Fruit fly (Drosophila melanogaster): ENCODE measurements around the gene CG3982.

Gene CG3982

dm6 chr3L:9383345-9384075, 33.7 kb downstream of the CG3982 start, which contains the start of gene Hsp27 (continued):
- peak; percentile 98 for TF ChIP-seq CG11247 (GFP tag; IDR thresholded peaks at IDR 0.05)
- peak; percentile 95 for TF ChIP-seq CG13123 (GFP tag; optimal IDR thresholded peaks at IDR 0.05)
- TF ChIP-seq cad (GFP tag; optimal IDR thresholded peaks at IDR 0.05) = no peak
- peak; percentile 96 for TF ChIP-seq CG7987 (GFP tag; optimal IDR thresholded peaks at IDR 0.05)
- TF ChIP-seq her (GFP tag; optimal IDR thresholded peaks at IDR 0.05) = peak; percentile 80
- TF ChIP-seq Hsf (GFP tag; optimal IDR thresholded peaks at IDR 0.05) = peak; percentile 97
- peak; percentile 99 for TF ChIP-seq CG2199 (GFP tag; IDR thresholded peaks at IDR 0.05)
- TF ChIP-seq CG7928 (GFP tag; optimal IDR thresholded peaks at IDR 0.05) = peak; percentile 82
- TF ChIP-seq CG14441 (GFP tag; IDR thresholded peaks at IDR 0.05) = peak; percentile 99
- TF ChIP-seq MTF-1 (GFP tag; optimal IDR thresholded peaks at IDR 0.05; ENCODE audit: borderline replicate concordance) = peak; percentile 94
- TF ChIP-seq tgo (GFP tag; IDR thresholded peaks at IDR 0.05) = peak; percentile 99
- TF ChIP-seq ase (GFP tag; IDR thresholded peaks at IDR 0.05) = peak; percentile 98
- peak; percentile 98 for TF ChIP-seq gce (GFP tag; IDR thresholded peaks at IDR 0.05)
- peak; percentile 97 for TF ChIP-seq HHEX (GFP tag; optimal IDR thresholded peaks at IDR 0.05)
- peak; percentile 99 for TF ChIP-seq sens (GFP tag)
- TF ChIP-seq luna (GFP tag; optimal IDR thresholded peaks at IDR 0.05) = peak; percentile 60
- peak; percentile 98 for TF ChIP-seq B-H1 (GFP tag; IDR thresholded peaks at IDR 0.05)
- TF ChIP-seq nmo (GFP tag; optimal IDR thresholded peaks at IDR 0.05) = peak; percentile 99
- TF ChIP-seq klu (GFP tag; IDR thresholded peaks at IDR 0.05) = peak; percentile 96
- peak; percentile 97 for TF ChIP-seq Taf1 (GFP tag; IDR thresholded peaks at IDR 0.05)
- TF ChIP-seq CG31224 (GFP tag; IDR thresholded peaks at IDR 0.05) = peak; percentile 96
- TF ChIP-seq phol (tag; optimal IDR thresholded peaks at IDR 0.05) = peak; percentile 98
- peak; percentile 61 for TF ChIP-seq CG14965 (GFP tag; optimal IDR thresholded peaks at IDR 0.05; ENCODE audit: borderline replicate concordance)
- peak; percentile 96 for TF ChIP-seq tap (tag; optimal IDR thresholded peaks at IDR 0.05)
- peak; percentile 96 for TF ChIP-seq CG33213 (GFP tag; optimal IDR thresholded peaks at IDR 0.05)
- peak; percentile 96 for TF ChIP-seq CG15011 (GFP tag; optimal IDR thresholded peaks at IDR 0.05)
- no peak for TF ChIP-seq hth (optimal IDR thresholded peaks at IDR 0.05)
- TF ChIP-seq E2f2 (GFP tag; IDR thresholded peaks at IDR 0.05) = peak; percentile 84
- peak; percentile 97 for TF ChIP-seq ewg (GFP tag; optimal IDR thresholded peaks at IDR 0.05)
- peak; percentile 97 for TF ChIP-seq Atf6 (GFP tag; IDR thresholded peaks at IDR 0.05)
- TF ChIP-seq gfzf (GFP tag; optimal IDR thresholded peaks at IDR 0.05) = no peak
- peak; percentile 98 for TF ChIP-seq row (GFP tag; IDR thresholded peaks at IDR 0.05)
- TF ChIP-seq CG3163 (GFP tag; optimal IDR thresholded peaks at IDR 0.05) = peak; percentile 69
- TF ChIP-seq CG8281 (tag; optimal IDR thresholded peaks at IDR 0.05) = peak; percentile 89
- TF ChIP-seq croc (GFP tag; conservative IDR thresholded peaks at IDR 0.05) = peak; percentile 98
- TF ChIP-seq PHDP (tag; optimal IDR thresholded peaks at IDR 0.05) = peak; percentile 98
- TF ChIP-seq Pdp1 (GFP tag; optimal IDR thresholded peaks at IDR 0.05) = peak; percentile 96 to 99
- peak; percentile 99 for TF ChIP-seq CG7839 (tag; optimal IDR thresholded peaks at IDR 0.05)
- TF ChIP-seq NC2β (GFP tag; optimal IDR thresholded peaks at IDR 0.05) = peak; percentile 85
- TF ChIP-seq CG7963 (GFP tag; IDR thresholded peaks at IDR 0.05; ENCODE audit: partially characterized antibody) = no peak
- no peak for TF ChIP-seq hbn (GFP tag; IDR thresholded peaks at IDR 0.05; ENCODE audit: partially characterized antibody)
- TF ChIP-seq al (GFP tag; IDR thresholded peaks at IDR 0.05) = peak; percentile 98
- TF ChIP-seq chm (GFP tag; IDR thresholded peaks at IDR 0.05) = peak; percentile 98
- peak; percentile 31; the same call in 1 of the 3 replicates for TF ChIP-seq CG34224 (GFP tag; IDR thresholded peaks at IDR 0.05; ENCODE audit: partially characterized antibody)
- peak; percentile 98 for TF ChIP-seq peb (GFP tag; IDR thresholded peaks at IDR 0.05)
- TF ChIP-seq CG15269 (tag; optimal IDR thresholded peaks at IDR 0.05) = peak; percentile 97
- TF ChIP-seq ken (GFP tag; IDR thresholded peaks at IDR 0.05) = peak; percentile 99
- peak; percentile 71 for TF ChIP-seq CTCF (GFP tag; optimal IDR thresholded peaks at IDR 0.05)
- TF ChIP-seq schlank (tag; optimal IDR thresholded peaks at IDR 0.05) = peak; percentile 94
- TF ChIP-seq CG16779 (GFP tag; IDR thresholded peaks at IDR 0.05) = peak; percentile 97
- TF ChIP-seq CG32767 (GFP tag; IDR thresholded peaks at IDR 0.05) = peak; percentile 97

Data from whole organism, embryonic.